Fruit fly (Drosophila melanogaster) whole organism, prepupa: ENCODE measurements around the gene CG16986.

Source experiments
- Blimp-1 ChIP-seq: fragments of 200-800 bp; sonication (Bioruptor generic); optimal IDR thresholded peaks from 3 replicates; lab custom pipeline; 2017; ENCODE audit warnings: missing biosample characterization, missing genetic modification characterization, mild to moderate bottlenecking, moderate library complexity, missing genetic modification reagents
- CG11762 ChIP-seq: fragments of 200-800 bp; sonication (Bioruptor generic); optimal IDR thresholded peaks from 3 replicates; lab custom pipeline; 2016; ENCODE audit warnings: missing biosample characterization, missing genetic modification characterization; ENCODE audit not compliant: insufficient read depth
- CG1621 ChIP-seq: fragments of 200-800 bp; sonication (Bioruptor generic); optimal IDR thresholded peaks from 3 replicates; lab custom pipeline; 2018; ENCODE audit warnings: missing biosample characterization, mild to moderate bottlenecking, missing genetic modification characterization
- CG16779 ChIP-seq: fragments of 200-800 bp; sonication (Bioruptor generic); optimal IDR thresholded peaks from 3 replicates; lab custom pipeline; 2017; ENCODE audit warnings: missing biosample characterization, mild to moderate bottlenecking, missing genetic modification characterization
- CG6276 ChIP-seq: fragments of 200-800 bp; sonication (Bioruptor generic); optimal IDR thresholded peaks from 2 replicates; lab custom pipeline; 2017; ENCODE audit warnings: missing biosample characterization, mild to moderate bottlenecking, missing genetic modification characterization
- CG7368 ChIP-seq: fragments of 200-800 bp; sonication (Bioruptor generic); optimal IDR thresholded peaks from 3 replicates; lab custom pipeline; 2016; ENCODE audit warnings: missing biosample characterization, missing genetic modification characterization
- Hr39 ChIP-seq: fragments of 200-800 bp; sonication (Bioruptor generic); optimal IDR thresholded peaks from 2 replicates; lab custom pipeline; 2016; ENCODE audit warnings: missing biosample characterization, missing genetic modification characterization
- Lpt ChIP-seq: fragments of 200-800 bp; sonication (Bioruptor generic); optimal IDR thresholded peaks from 3 replicates; lab custom pipeline; 2016; ENCODE audit warnings: missing biosample characterization, missing genetic modification characterization
- OdsH ChIP-seq: fragments of 200-800 bp; sonication (Bioruptor generic); optimal IDR thresholded peaks from 3 replicates; lab custom pipeline; 2016; ENCODE audit warnings: missing biosample characterization, missing genetic modification characterization
- Smox ChIP-seq: fragments of 200-800 bp; sonication (Bioruptor generic); optimal IDR thresholded peaks from 3 replicates; lab custom pipeline; 2016; ENCODE audit warnings: missing biosample characterization, missing genetic modification characterization
- eg ChIP-seq: fragments of 200-800 bp; sonication (Bioruptor generic); IDR thresholded peaks from 3 replicates; pipeline ENCODE4 v1.3.6; 2022; ENCODE audit warnings: missing biosample characterization, missing genetic modification characterization
- lz ChIP-seq: fragments of 200-800 bp; sonication (Bioruptor generic); optimal IDR thresholded peaks from 3 replicates; lab custom pipeline; 2016; ENCODE audit warnings: missing biosample characterization, missing genetic modification characterization
- ss ChIP-seq, 2 experiments: fragments of 200-800 bp; sonication (Bioruptor generic); optimal IDR thresholded peaks; 2 replicates in 1 of 2; 3 replicates in 1 of 2; lab custom pipeline; 2017 to 2018; ENCODE audit warnings: mild to moderate bottlenecking in 2 of 2, missing biosample characterization in 2 of 2, missing genetic modification characterization in 2 of 2, moderate library complexity in 1 of 2
- vri ChIP-seq: fragments of 200-800 bp; sonication (Bioruptor generic); optimal IDR thresholded peaks from 3 replicates; lab custom pipeline; 2016; ENCODE audit warnings: missing biosample characterization, mild to moderate bottlenecking, missing genetic modification characterization

DNA sequence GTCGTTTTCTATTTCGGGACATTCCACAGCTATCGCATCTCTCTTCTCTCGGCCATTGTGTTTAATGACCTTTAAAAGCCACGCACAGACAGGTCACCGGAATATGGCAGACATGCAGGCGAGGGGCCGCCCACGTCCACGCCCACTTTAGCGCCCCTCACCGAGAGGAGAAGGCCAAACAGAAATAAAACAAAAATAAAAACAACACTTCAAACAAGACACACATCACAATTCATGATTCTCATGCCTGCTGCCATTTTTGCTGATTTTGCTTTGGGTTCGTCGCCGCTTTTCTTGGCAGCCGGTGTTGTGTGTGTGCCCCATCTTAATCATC, 16.6 kb upstream of the CG16986 start:
- TF ChIP-seq Blimp-1, result no peak
- no peak for TF ChIP-seq Hr39 (GFP tag; lab: Kevin White, UChicago)
- TF ChIP-seq vri, result no peak
- TF ChIP-seq CG16779 (tag; lab: Kevin White, UChicago), result no peak
- no peak for TF ChIP-seq Lpt (GFP tag; lab: Kevin White, UChicago)
- TF ChIP-seq CG7368 (GFP tag; lab: Kevin White, UChicago), result no peak
- TF ChIP-seq ss (GFP tag; optimal IDR thresholded peaks at IDR 0.05; lab: Kevin White, UChicago), result no peak
- no peak for TF ChIP-seq CG6276
- TF ChIP-seq CG11762 (GFP tag; lab: Kevin White, UChicago), result no peak
- no peak for TF ChIP-seq OdsH (GFP tag; lab: Kevin White, UChicago)
- TF ChIP-seq lz (GFP tag; lab: Kevin White, UChicago), result no peak
- TF ChIP-seq Smox, result no peak
- TF ChIP-seq eg (GFP tag; lab: Robert Waterston, UW), result no peak
- no peak for TF ChIP-seq CG1621 (tag; lab: Kevin White, UChicago)
